Worm (Caenorhabditis elegans) whole organism, L2 larva: ENCODE data around the gene C39H7.4.

Experiments
- ama-1 ChIP-seq: fragments of 150-350 bp; optimal IDR thresholded peaks from 2 replicates; lab custom pipeline; 2018; ENCODE audit warnings: inconsistent platforms
- lin-39 ChIP-seq: fragments of 150-350 bp; optimal IDR thresholded peaks from 2 replicates; lab custom pipeline; 2014; ENCODE audit warnings: missing biosample characterization, missing genetic modification reagents, missing genetic modification characterization
- mdl-1 ChIP-seq, 2 experiments: fragments of 150-350 bp in 1 of 2; sonication (generic microtip) in 1 of 2; optimal IDR thresholded peaks; 2 replicates each; lab custom pipeline; 2017; ENCODE audit warnings: missing biosample characterization in 2 of 2, missing genetic modification characterization in 2 of 2

ce11 chrIV:5592956-5593355 lies 21.5 kb downstream of the C39H7.4 start:
- TF ChIP-seq mdl-1 (tag; optimal IDR thresholded peaks at IDR 0.05; lab: Kevin White, UChicago) = no peak
- no peak for TF ChIP-seq lin-39 (tag; lab: Kevin White, UChicago)
- no peak for TF ChIP-seq ama-1
